Worm (Caenorhabditis elegans) whole organism, L2 larva: ENCODE measurements around the gene nhr-252.

Experiments used
- C34F6.9 ChIP-seq: fragments of 150-350 bp; optimal IDR thresholded peaks from 2 replicates; lab custom pipeline; 2014; ENCODE audit warnings: missing biosample characterization, missing genetic modification characterization
- F13H6.1 ChIP-seq: sonication (generic microtip); optimal IDR thresholded peaks from 2 replicates; lab custom pipeline; 2016; ENCODE audit warnings: missing genetic modification characterization, missing compliant biosample characterization
- R02D3.7 ChIP-seq: fragments of 150-350 bp; optimal IDR thresholded peaks from 2 replicates; lab custom pipeline; 2014; ENCODE audit warnings: missing biosample characterization, missing genetic modification characterization
- ZK546.5 ChIP-seq: sonication (generic microtip); optimal IDR thresholded peaks from 2 replicates; lab custom pipeline; 2017; ENCODE audit warnings: missing biosample characterization, missing genetic modification characterization
- alr-1 ChIP-seq: fragments of 150-350 bp; optimal IDR thresholded peaks from 2 replicates; lab custom pipeline; 2014; ENCODE audit warnings: missing biosample characterization, missing genetic modification characterization
- aly-2 ChIP-seq: fragments of 150-350 bp; optimal IDR thresholded peaks from 2 replicates; lab custom pipeline; 2014; ENCODE audit warnings: missing biosample characterization, missing genetic modification characterization
- ama-1 ChIP-seq: fragments of 150-350 bp; optimal IDR thresholded peaks from 2 replicates; lab custom pipeline; 2018; ENCODE audit warnings: inconsistent platforms
- ceh-82 ChIP-seq: fragments of 150-350 bp; optimal IDR thresholded peaks from 2 replicates; lab custom pipeline; 2014; ENCODE audit warnings: missing biosample characterization, missing genetic modification characterization
- crh-2 ChIP-seq: sonication (generic microtip); optimal IDR thresholded peaks from 2 replicates; lab custom pipeline; 2017; ENCODE audit warnings: missing biosample characterization, missing genetic modification characterization
- dmd-4 ChIP-seq: sonication (generic microtip); optimal IDR thresholded peaks from 2 replicates; lab custom pipeline; 2017; ENCODE audit warnings: missing biosample characterization, missing genetic modification characterization
- elt-3 ChIP-seq: sonication (generic microtip); optimal IDR thresholded peaks from 2 replicates; lab custom pipeline; 2017; ENCODE audit warnings: missing biosample characterization, missing genetic modification characterization
- fos-1 ChIP-seq: fragments of 150-350 bp; optimal IDR thresholded peaks from 2 replicates; lab custom pipeline; 2014; ENCODE audit warnings: missing biosample characterization, missing genetic modification characterization
- gmeb-1 ChIP-seq: fragments of 150-350 bp; optimal IDR thresholded peaks from 2 replicates; lab custom pipeline; 2014; ENCODE audit warnings: missing biosample characterization, missing genetic modification characterization
- lin-11 ChIP-seq: fragments of 150-350 bp; sonication (generic microtip); optimal IDR thresholded peaks from 2 replicates; lab custom pipeline; 2014; ENCODE audit warnings: missing biosample characterization, missing genetic modification characterization, inconsistent platforms, mixed read lengths
- lin-39 ChIP-seq: fragments of 150-350 bp; optimal IDR thresholded peaks from 2 replicates; lab custom pipeline; 2014; ENCODE audit warnings: missing biosample characterization, missing genetic modification reagents, missing genetic modification characterization
- lsy-2 ChIP-seq, 2 experiments: fragments of 150-350 bp in 1 of 2; sonication (generic microtip) in 1 of 2; optimal IDR thresholded peaks; 2 replicates each; lab custom pipeline; 2014 to 2017; ENCODE audit warnings: missing biosample characterization in 2 of 2, missing genetic modification characterization in 2 of 2
- nhr-10 ChIP-seq: sonication (generic microtip); optimal IDR thresholded peaks from 2 replicates; lab custom pipeline; 2017; ENCODE audit warnings: missing biosample characterization, missing genetic modification characterization
- nhr-11 ChIP-seq: fragments of 150-350 bp; optimal IDR thresholded peaks from 2 replicates; lab custom pipeline; 2014; ENCODE audit warnings: missing biosample characterization, missing genetic modification characterization
- nhr-129 ChIP-seq: fragments of 150-350 bp; optimal IDR thresholded peaks from 2 replicates; lab custom pipeline; 2014; ENCODE audit warnings: missing biosample characterization, missing genetic modification characterization
- nhr-21 ChIP-seq: fragments of 150-350 bp; optimal IDR thresholded peaks from 2 replicates; lab custom pipeline; 2014; ENCODE audit warnings: missing biosample characterization, missing genetic modification characterization
- nhr-25 ChIP-seq: fragments of 150-350 bp; sonication (generic microtip); optimal IDR thresholded peaks from 3 replicates; lab custom pipeline; 2014; ENCODE audit warnings: missing biosample characterization, missing genetic modification characterization
- nhr-6 ChIP-seq: fragments of 150-350 bp; optimal IDR thresholded peaks from 2 replicates; lab custom pipeline; 2014; ENCODE audit warnings: missing biosample characterization, missing genetic modification characterization
- peb-1 ChIP-seq: fragments of 150-350 bp; optimal IDR thresholded peaks from 2 replicates; lab custom pipeline; 2014; ENCODE audit warnings: missing biosample characterization, missing genetic modification characterization
- sem-4 ChIP-seq: fragments of 150-350 bp; optimal IDR thresholded peaks from 2 replicates; lab custom pipeline; 2014; ENCODE audit warnings: missing biosample characterization, missing genetic modification reagents, missing genetic modification characterization
- sma-9 ChIP-seq, 2 experiments: fragments of 150-350 bp in 1 of 2; sonication (generic microtip) in 1 of 2; optimal IDR thresholded peaks; 2 replicates each; lab custom pipeline; 2014 to 2016; ENCODE audit warnings: missing genetic modification characterization in 2 of 2, mild to moderate bottlenecking in 1 of 2, missing biosample characterization in 1 of 2, missing compliant biosample characterization in 1 of 2, missing genetic modification reagents in 1 of 2, moderate library complexity in 1 of 2
- unc-39 ChIP-seq: fragments of 150-350 bp; optimal IDR thresholded peaks from 2 replicates; lab custom pipeline; 2014; ENCODE audit warnings: missing biosample characterization, missing genetic modification characterization
- unc-55 ChIP-seq: fragments of 150-350 bp; sonication (generic microtip); optimal IDR thresholded peaks from 3 replicates; lab custom pipeline; 2014; ENCODE audit warnings: missing biosample characterization, missing genetic modification reagents, missing genetic modification characterization
- unc-62 ChIP-seq: fragments of 150-350 bp; optimal IDR thresholded peaks from 2 replicates; lab custom pipeline; 2014; ENCODE audit warnings: missing biosample characterization, missing genetic modification reagents, missing genetic modification characterization
- ztf-1 ChIP-seq: fragments of 200-800 bp; sonication (Bioruptor generic); conservative IDR thresholded peaks from 2 replicates; pipeline ENCODE4 v1.3.6; 2022; ENCODE audit warnings: missing genetic modification characterization, missing compliant biosample characterization
- ztf-11 ChIP-seq: sonication (generic microtip); optimal IDR thresholded peaks from 2 replicates; lab custom pipeline; 2017; ENCODE audit warnings: missing biosample characterization, missing genetic modification characterization

The nhr-252 gene

DNA sequence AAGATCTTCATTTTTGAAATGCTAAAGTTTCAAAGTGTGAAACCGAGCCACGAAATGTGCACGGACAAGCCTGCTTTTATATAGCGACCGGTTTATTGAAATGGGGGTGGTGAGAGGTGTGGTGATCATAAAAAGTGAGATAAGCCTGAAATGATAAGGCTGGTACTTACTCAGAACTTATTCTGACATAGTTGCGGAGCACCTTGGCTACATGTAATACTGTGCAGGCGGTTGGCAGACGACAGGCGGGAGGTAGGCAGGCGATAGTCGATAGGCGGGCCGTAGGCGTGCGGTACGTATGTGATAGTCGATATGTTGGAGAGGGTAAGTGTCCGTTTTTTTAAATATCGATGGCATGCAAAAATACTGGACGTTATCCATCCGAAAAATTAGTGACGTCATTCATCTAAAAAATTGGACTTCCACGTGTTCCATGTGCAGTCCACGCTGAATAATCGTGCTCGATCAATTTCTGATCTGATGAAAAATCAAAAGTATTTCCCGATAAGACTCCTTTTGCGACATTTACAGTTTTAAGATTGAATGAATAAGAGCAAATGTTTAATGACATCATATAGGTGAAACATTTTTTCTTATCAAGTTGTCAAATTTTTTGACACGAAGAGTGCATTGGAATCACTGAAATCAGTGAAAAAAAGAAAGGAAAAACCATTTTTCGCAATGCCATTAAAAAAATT lies 13.4 kb downstream of the nhr-252 start, which contains the start of gene irg-8:
Gene irg-8 (minus strand): TSS at position 51 of the 698 bp plus-strand sequence.
- no peak for TF ChIP-seq ztf-11
- TF ChIP-seq fos-1 (tag; lab: Kevin White, UChicago) = peak; percentile 54
- TF ChIP-seq sma-9 (GFP tag; optimal IDR thresholded peaks at IDR 0.05; lab: Kevin White, UChicago) = peak; percentile 31
- TF ChIP-seq sma-9 (tag; optimal IDR thresholded peaks at IDR 0.05; lab: Kevin White, UChicago) = no peak

ce11 chrV:418432-418831 lies 14.0 kb downstream of the nhr-252 start, which contains the start of gene Y39D8A.1:
TSS of gene Y39D8A.1 (plus strand) at chrV:418732.
- TF ChIP-seq sma-9 (GFP tag; optimal IDR thresholded peaks at IDR 0.05; lab: Kevin White, UChicago) (no peak), sma-9 (tag; optimal IDR thresholded peaks at IDR 0.05; lab: Kevin White, UChicago) (no peak), elt-3 (tag; lab: Kevin White, UChicago) (no peak)

ce11 chrV:422133-422532 lies 17.7 kb downstream of the nhr-252 start, which contains the start of gene dod-20:
TSS of gene dod-20 (plus strand) at chrV:422433.
- no peak for TF ChIP-seq unc-39 (tag; lab: Kevin White, UChicago)
- no peak for TF ChIP-seq ztf-1 (GFP tag; lab: Robert Waterston, UW)
- TF ChIP-seq fos-1 (tag; lab: Kevin White, UChicago) = peak; percentile 17
- TF ChIP-seq unc-62 (GFP tag; lab: Kevin White, UChicago) = no peak

ce11 chrV:424140-424539 lies 19.7 kb downstream of the nhr-252 start, which contains the start of gene B0554.5:
TSS of gene B0554.5 (plus strand) at chrV:424440.
- TF ChIP-seq F13H6.1 (tag; lab: Kevin White, UChicago) (no peak), peb-1 (tag; lab: Kevin White, UChicago) (no peak), lin-11 (no peak), R02D3.7 (no peak), lsy-2 (tag; optimal IDR thresholded peaks at IDR 0.05; lab: Kevin White, UChicago) (no peak), nhr-11 (no peak), ceh-82 (no peak)

ce11 chrV:428844-429243 lies 24.4 kb downstream of the nhr-252 start, which contains the start of gene B0554.4:
TSS of gene B0554.4 (plus strand) at chrV:429144.
- TF ChIP-seq lsy-2 (tag; optimal IDR thresholded peaks at IDR 0.05; lab: Kevin White, UChicago) = no peak
- no peak for TF ChIP-seq ZK546.5 (tag; lab: Kevin White, UChicago)
- TF ChIP-seq crh-2 = no peak
- TF ChIP-seq nhr-21 = no peak
- no peak for TF ChIP-seq nhr-10 (tag; lab: Kevin White, UChicago)
- no peak for TF ChIP-seq unc-55
- no peak for TF ChIP-seq dmd-4 (tag; lab: Kevin White, UChicago)
- TF ChIP-seq lin-39 (tag; lab: Kevin White, UChicago) = no peak
- no peak for TF ChIP-seq aly-2
- no peak for TF ChIP-seq nhr-6 (tag; lab: Kevin White, UChicago)
- TF ChIP-seq sem-4 = no peak
- TF ChIP-seq C34F6.9 (tag; lab: Kevin White, UChicago) = no peak
- TF ChIP-seq F13H6.1 (tag; lab: Kevin White, UChicago) = no peak
- no peak for TF ChIP-seq nhr-129 (tag; lab: Kevin White, UChicago)
- no peak for TF ChIP-seq fos-1 (tag; lab: Kevin White, UChicago)
- no peak for TF ChIP-seq elt-3 (tag; lab: Kevin White, UChicago)
- no peak for TF ChIP-seq ama-1 (lab: Kevin White, UChicago)
- TF ChIP-seq, all 48 proteins: peak for 0

ce11 chrV:432991-433390 lies 28.6 kb downstream of the nhr-252 start:
- TF ChIP-seq fos-1 (tag; lab: Kevin White, UChicago) = no peak
- TF ChIP-seq gmeb-1 (tag; lab: Kevin White, UChicago) = no peak
- no peak for TF ChIP-seq ztf-11
- no peak for TF ChIP-seq nhr-25 (tag; lab: Kevin White, UChicago)
- TF ChIP-seq nhr-10 (tag; lab: Kevin White, UChicago) = no peak
- TF ChIP-seq alr-1 (tag; lab: Kevin White, UChicago) = no peak
